Worm (Caenorhabditis elegans) whole organism, L4/young adult: ENCODE measurements around the gene daf-10.
"Not testable (repeated sequence)": the region's sequence is repeated elsewhere in the genome, so short reads cannot be mapped to it uniquely, and the experiment has no call there.

Source experiments
- W03F9.2 ChIP-seq: fragments of 150-350 bp; optimal IDR thresholded peaks from 2 replicates; lab custom pipeline; 2014; ENCODE audit warnings: missing biosample characterization, missing genetic modification characterization
- dao-5 ChIP-seq: sonication (generic microtip); optimal IDR thresholded peaks from 2 replicates; lab custom pipeline; 2016; ENCODE audit warnings: missing genotype, missing genetic modification characterization, moderate library complexity, missing compliant biosample characterization
- him-1 ChIP-seq: sonication (generic microtip); optimal IDR thresholded peaks from 2 replicates; lab custom pipeline; 2016; ENCODE audit warnings: missing genotype, missing genetic modification reagents, missing genetic modification characterization, missing compliant biosample characterization

Gene daf-10

DNA sequence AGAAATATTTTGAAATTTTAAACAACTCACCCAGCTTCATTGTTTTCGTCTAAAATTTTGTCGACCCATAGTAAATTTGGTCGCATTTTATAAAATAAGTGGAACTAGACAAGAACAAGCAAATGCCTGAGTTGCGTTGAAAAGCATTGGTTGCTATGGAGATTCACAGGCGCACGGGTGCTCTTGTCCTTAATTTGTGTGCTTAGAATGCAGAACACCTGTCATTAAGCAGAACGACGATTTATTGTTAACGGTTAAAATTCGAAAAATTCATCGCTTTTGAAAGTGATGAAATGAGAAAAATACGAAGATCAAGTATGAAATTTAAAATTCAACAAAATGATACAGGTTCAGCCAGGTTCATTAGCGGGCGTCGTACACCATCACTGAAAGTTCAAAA, at the start of gene daf-10:
Gene daf-10, minus strand, starts transcription at position 101 of the 400 bp plus-strand sequence.
- TF ChIP-seq him-1 (tag; lab: Kevin White, UChicago) (no peak), W03F9.2 (tag; lab: Kevin White, UChicago) (no peak), dao-5 (tag; lab: Kevin White, UChicago) (no peak)

DNA sequence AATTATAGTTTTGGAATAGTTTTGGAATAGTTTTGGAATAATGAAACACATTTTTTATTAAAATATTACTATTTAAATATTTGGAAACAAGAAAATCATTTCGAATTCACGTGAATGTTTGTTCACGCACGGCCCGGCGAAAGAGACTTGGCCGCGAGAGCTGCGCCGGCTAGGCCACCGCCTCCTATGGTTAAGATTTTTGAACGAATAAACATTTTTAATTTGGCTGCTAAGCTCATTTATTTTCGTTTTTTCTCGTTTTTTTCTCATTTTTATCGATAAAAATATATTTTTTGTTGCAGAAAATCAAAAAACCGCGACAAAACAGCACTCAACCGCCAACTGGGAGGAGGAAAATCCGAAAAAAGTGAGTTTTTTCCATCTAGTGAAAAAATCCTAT, 48.5 kb upstream of the daf-10 start, which contains the start of gene C46C2.7:
Gene C46C2.7, plus strand, starts transcription at position 301 of the 400 bp plus-strand sequence.
- TF ChIP-seq dao-5, him-1, W03F9.2 (tag; lab: Kevin White, UChicago): not testable (repeated sequence)

DNA sequence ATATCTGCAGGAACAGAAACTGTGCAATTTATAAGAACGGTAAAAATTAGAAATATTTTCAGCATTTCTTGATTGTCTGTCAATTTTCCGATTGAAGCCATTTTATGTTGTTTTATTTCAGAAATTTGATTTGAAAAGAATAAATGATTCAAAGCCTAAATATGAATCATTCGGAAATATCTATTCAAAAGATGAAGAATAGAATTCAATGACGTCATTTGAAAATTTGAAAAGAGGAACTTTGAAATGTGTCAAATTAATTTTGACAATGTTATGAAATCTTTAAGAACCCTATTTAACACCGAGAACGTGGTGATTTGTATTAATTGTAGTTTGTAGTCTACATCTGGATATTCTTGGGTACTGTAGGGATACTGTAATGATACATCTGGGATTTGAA, 46.5 kb upstream of the daf-10 start, which contains the start of gene C46C2.5:
Gene C46C2.5, minus strand, starts transcription at position 101 of the 400 bp plus-strand sequence.
- TF ChIP-seq him-1 (tag; lab: Kevin White, UChicago) (no peak), W03F9.2 (tag; lab: Kevin White, UChicago) (no peak), dao-5 (tag; lab: Kevin White, UChicago) (no peak)

DNA sequence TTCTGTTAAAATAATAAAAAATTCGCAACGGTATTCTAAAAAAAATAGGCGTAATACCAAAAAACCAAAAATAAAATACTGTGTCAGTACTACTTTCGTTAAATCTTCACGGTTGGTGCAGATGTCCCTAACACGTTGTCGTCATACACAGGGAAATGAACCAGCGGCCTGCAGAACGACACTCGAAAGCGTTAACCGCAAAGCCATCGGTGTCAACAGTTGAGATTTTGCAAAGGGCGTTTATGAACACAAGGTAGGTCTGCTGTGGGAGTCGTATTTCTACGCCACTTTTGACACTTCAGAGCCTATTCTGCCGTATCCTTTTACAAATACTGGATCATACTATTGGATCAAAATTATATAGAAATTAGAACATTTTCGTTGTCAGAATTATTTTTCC, 45.2 kb upstream of the daf-10 start:
- TF ChIP-seq dao-5 (tag; lab: Kevin White, UChicago) (peak; percentile 74), W03F9.2 (tag; lab: Kevin White, UChicago) (peak; percentile 33), him-1 (tag; lab: Kevin White, UChicago) (peak; percentile 69)

DNA sequence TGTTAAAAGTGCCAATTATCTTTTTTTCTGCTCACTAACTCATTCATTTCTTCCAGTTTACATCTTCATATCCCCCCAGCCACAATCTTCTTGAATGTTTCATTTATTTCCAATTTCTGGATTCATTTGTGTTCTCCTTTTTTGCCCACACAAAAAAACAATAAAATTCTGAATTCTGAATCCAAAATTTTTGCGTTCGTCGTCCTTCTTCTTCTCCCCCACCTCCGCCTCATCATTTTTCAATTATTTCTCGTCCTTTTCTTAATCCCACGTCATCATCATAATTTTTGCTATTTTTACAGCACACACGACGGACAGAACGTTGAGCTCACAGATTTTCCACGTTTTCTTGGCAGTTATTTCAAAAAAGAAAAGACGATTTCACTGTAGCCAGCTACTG, 38.5 kb upstream of the daf-10 start, which contains the start of gene C07C7.1:
Gene C07C7.1, plus strand, starts transcription at position 301 of the 400 bp plus-strand sequence.
- TF ChIP-seq W03F9.2 (tag; lab: Kevin White, UChicago), result no peak
- TF ChIP-seq him-1 (tag; lab: Kevin White, UChicago), result no peak
- no peak for TF ChIP-seq dao-5 (tag; lab: Kevin White, UChicago)

DNA sequence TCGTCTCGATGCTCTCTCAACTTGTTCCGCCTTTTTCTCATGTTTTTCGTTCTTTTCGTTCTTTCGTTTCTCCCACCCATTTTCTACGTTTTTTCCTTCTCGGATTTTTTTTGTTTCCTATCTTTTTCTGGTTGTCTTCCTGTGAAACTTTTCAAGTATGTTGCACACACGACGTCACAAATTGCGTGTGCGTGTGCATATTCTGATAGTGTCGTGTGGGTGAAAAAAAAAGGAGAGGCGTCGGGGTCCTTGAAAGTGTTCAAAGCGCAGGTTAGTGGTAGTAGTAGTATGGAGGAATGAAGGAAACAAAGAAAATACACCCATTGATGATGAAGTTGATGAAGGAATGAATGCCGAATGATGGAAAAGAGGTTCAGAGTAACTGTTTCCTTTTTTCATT, 23.8 kb upstream of the daf-10 start:
- TF ChIP-seq W03F9.2 (tag; lab: Kevin White, UChicago) (no peak), dao-5 (tag; lab: Kevin White, UChicago) (no peak), him-1 (tag; lab: Kevin White, UChicago) (no peak)

DNA sequence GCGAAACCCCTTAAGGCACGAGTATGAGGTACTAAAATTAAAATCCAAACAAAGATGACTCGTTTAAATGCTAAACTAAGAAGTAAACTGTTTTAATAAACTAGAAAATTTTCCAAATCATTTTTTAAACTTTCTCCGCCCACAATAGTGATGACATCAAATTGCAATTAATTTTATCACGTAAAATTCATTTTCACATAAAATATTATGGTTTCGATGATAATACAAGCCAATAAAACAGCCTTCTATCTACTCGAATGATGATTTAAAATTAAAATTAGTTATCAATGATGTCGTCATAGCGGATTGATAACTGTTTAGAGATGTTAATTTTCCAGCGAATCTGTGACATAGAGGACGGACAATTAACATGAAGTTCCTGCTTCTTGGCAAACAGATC, 19.7 kb upstream of the daf-10 start, which contains the start of gene C07C7.3:
Gene C07C7.3, plus strand, starts transcription at position 371 of the 400 bp plus-strand sequence.
- no peak for TF ChIP-seq dao-5 (tag; lab: Kevin White, UChicago)
- TF ChIP-seq him-1 (tag; lab: Kevin White, UChicago), result no peak
- TF ChIP-seq W03F9.2 (tag; lab: Kevin White, UChicago), result no peak

DNA sequence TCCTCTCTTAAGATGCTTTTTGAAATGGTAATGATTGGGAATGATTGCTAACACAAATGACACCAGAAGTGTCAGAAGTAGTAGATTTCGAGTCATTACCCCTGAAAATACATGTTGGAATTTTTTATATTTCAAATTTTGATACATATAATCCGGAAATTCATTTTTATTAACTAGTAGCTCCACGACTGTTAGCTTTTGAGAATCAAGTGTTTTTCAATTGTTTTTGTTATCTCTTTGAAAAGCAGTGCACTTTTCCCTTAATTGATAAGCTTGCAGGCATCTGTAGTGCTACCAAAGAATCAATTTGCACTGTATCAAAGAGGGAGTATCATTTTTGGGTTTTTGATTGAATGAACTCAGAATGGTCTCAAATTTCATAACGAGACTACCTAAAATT, 19.0 kb upstream of the daf-10 start, which contains the start of gene pcp-2:
Gene pcp-2, minus strand, starts transcription at position 101 of the 400 bp plus-strand sequence.
- TF ChIP-seq W03F9.2 (tag; lab: Kevin White, UChicago) (no peak), dao-5 (tag; lab: Kevin White, UChicago) (no peak), him-1 (tag; lab: Kevin White, UChicago) (no peak)

DNA sequence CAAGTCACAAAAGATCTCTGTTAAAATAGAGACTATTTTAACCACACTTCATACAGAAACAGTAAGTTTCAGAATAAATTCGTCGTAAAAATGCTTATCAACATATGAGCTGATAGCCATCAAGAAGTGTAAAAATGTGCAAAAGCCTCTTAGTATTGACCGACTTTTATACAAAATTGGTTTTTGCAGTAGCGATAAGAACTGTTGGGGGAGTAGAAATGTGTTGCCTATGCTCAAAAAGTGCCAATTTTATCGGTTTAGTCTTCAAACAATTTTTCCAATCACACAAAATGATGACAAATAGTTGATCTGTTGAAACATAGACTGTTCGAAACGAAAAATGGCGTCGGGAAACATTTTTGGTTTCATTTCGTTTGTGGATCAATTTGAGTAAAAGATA, 13.9 kb upstream of the daf-10 start:
- TF ChIP-seq W03F9.2 (tag; lab: Kevin White, UChicago) (no peak), dao-5 (tag; lab: Kevin White, UChicago) (no peak), him-1 (tag; lab: Kevin White, UChicago) (no peak)

DNA sequence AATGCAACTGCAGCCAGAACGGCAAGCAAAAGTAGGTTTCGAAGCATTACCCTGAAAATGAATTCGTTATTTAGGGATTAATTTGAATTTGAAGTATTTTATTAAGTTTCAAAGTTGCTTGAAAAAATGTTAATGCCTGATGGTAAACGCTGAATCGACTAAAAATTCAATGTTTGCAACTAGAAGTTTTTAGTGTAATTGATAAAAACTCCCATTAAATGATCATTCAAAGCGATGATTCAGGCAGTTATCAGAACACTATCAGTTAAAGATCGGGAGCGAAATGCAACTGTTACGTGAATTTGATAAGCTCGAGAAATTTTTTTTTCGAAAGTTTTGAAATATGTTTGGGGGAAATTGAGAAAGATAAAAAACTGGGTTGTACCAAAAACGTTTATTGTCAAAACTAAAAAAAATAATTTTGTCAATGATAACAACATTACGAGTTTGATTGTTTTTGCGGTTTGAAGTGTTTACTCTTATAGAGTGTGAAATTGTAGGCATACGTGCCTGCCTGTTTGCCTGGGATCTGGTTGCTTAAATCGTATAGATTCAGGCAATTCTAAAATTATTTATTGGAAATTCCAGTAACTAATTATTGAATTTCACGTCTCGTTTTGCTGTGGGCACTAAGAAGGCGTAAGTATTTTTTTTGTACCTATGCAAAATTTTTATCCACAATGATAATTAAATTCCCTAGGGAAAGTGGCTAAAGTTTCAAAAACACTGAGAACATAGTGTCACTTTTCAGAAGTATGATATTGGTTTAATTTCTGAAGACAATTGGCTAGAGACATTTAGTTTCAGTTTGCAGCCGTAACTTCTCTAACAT, 13.2 kb upstream of the daf-10 start, which contains the start of gene pcp-3:
Gene pcp-3, minus strand, starts transcription at position 51 of the 832 bp plus-strand sequence.
- TF ChIP-seq W03F9.2 (tag; lab: Kevin White, UChicago) (no peak), him-1 (tag; lab: Kevin White, UChicago) (no peak)

DNA sequence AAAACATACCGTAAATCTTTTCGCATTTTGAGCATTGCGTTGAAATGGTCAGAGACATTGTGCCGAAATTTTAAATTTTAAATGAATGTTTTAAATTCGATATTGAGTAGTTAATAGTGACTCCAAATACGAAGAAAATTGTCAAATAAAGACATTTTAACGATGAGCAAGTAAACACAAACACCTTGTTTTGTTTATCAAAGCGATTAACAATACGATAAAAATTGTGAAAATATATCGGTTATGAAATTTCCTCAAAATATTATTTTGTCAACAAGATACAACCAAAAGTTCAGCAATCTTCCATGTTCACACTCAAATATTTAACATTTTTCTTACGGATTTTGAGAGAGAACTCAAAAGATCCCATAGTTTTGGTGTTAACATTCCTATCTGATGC, 8.3 kb upstream of the daf-10 start, which contains the start of gene F23B2.10:
Gene F23B2.10, minus strand, starts transcription at position 101 of the 400 bp plus-strand sequence.
- no peak for TF ChIP-seq W03F9.2 (tag; lab: Kevin White, UChicago)
- TF ChIP-seq him-1 (tag; lab: Kevin White, UChicago), result no peak
- TF ChIP-seq dao-5 (tag; lab: Kevin White, UChicago), result no peak

DNA sequence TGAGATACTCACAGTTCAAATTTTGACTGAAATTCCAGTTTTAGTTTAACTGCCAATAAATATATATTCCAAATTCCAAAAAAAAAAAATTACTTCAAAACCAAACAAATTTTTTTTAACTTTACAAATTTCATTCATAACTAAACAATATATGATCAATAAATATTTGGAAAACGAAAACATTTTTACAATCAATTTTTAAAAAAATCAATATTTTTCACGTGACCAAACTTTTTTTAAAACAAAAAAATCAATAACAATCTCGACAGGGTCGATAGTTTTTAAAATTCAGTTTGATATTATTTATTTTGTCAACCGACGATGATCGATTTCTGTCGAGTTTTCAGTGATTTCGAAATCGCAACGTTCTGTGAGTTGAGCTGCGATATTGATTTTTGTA, 4.2 kb upstream of the daf-10 start, which contains the start of gene F23B2.7:
Gene F23B2.7, plus strand, starts transcription at position 301 of the 400 bp plus-strand sequence.
- TF ChIP-seq W03F9.2 (tag; lab: Kevin White, UChicago) (no peak), him-1 (tag; lab: Kevin White, UChicago) (no peak)

DNA sequence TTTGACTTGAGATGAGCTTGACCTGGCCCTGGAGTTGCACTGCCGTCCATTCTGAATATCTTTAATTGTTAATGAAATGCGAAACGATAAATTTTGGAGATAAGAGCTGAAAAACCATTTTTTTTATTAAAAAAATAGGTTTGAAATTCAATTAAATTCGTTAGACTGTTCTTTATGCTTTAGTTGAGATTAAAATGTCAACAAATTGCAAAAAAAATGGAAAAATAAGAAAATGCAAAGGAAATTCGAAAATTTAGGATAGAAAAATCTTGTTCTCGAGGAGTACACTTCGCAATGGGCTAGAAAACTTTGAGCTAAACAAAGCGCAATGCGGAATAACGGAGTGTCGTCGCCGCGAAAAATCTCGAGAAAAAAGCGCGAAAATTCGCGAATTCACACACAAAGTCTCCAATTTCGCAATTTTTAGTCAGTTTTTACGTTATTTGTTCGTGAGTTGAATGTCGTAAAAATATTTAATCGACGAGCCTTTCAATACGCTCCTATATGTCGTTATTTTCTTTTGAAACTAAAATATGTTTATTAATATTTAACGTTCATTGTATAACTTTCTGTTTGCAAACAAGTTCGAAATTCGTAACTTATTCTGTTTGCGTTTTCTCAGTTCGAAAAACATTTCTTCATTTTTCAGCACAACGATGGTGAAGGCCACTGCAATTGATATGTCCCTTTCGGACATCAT, 958 bp upstream of the daf-10 start, which contains the start of the genes rpb-12 and aly-2:
Gene rpb-12, minus strand, starts transcription at position 51 of the 700 bp plus-strand sequence.
Gene aly-2, plus strand, starts transcription at position 650 of the 700 bp plus-strand sequence.
- TF ChIP-seq W03F9.2 (tag; lab: Kevin White, UChicago) (peak; percentile 43), him-1 (tag; lab: Kevin White, UChicago) (no peak)
